Worm (Caenorhabditis elegans) whole organism, L1 larva: ENCODE measurements around the gene Y41E3.6.

ENCODE experiments used
- C16A3.4 ChIP-seq: fragments of 150-350 bp; optimal IDR thresholded peaks from 2 replicates; lab custom pipeline; 2014; ENCODE audit warnings: missing biosample characterization, missing genetic modification characterization
- F16B12.6 ChIP-seq: fragments of 150-350 bp; optimal IDR thresholded peaks from 2 replicates; lab custom pipeline; 2014; ENCODE audit warnings: missing biosample characterization, missing genetic modification characterization
- ceh-63 ChIP-seq: fragments of 200-800 bp; sonication (Bioruptor generic); optimal IDR thresholded peaks from 2 replicates; lab custom pipeline; 2018; ENCODE audit warnings: mild to moderate bottlenecking, missing genetic modification characterization, missing compliant biosample characterization
- ceh-8 ChIP-seq: fragments of 200-800 bp; sonication (Bioruptor generic); optimal IDR thresholded peaks from 2 replicates; lab custom pipeline; 2018; ENCODE audit warnings: mild to moderate bottlenecking, missing genetic modification characterization, moderate library complexity, missing compliant biosample characterization
- ceh-88 ChIP-seq: fragments of 200-800 bp; sonication (Bioruptor generic); IDR thresholded peaks from 2 replicates; pipeline ENCODE4 v1.3.6; 2022; ENCODE audit warnings: missing genetic modification characterization, missing compliant biosample characterization
- ceh-90 ChIP-seq: sonication (generic microtip); optimal IDR thresholded peaks from 2 replicates; lab custom pipeline; 2016; ENCODE audit warnings: missing genetic modification characterization, missing compliant biosample characterization
- dpl-1 ChIP-seq, 3 experiments: fragments of 150-350 bp in 2 of 3; sonication (generic microtip) in 1 of 3; optimal IDR thresholded peaks; 2 replicates each; lab custom pipeline; 2014 to 2017; ENCODE audit warnings: missing biosample characterization in 3 of 3, missing genetic modification characterization in 3 of 3, missing genetic modification reagents in 3 of 3
- dsc-1 ChIP-seq: sonication (generic microtip); optimal IDR thresholded peaks from 2 replicates; lab custom pipeline; 2016; ENCODE audit warnings: mild to moderate bottlenecking, missing genetic modification characterization, missing compliant biosample characterization
- efl-3 ChIP-seq: fragments of 200-800 bp; sonication (Bioruptor generic); optimal IDR thresholded peaks from 2 replicates; lab custom pipeline; 2018; ENCODE audit warnings: mild to moderate bottlenecking, missing genetic modification characterization, missing compliant biosample characterization
- egl-27 ChIP-seq, 2 experiments: fragments of 150-350 bp in 1 of 2; sonication (generic microtip); optimal IDR thresholded peaks; 3 replicates each; lab custom pipeline; 2017 to 2018; ENCODE audit warnings: missing biosample characterization in 2 of 2, missing genetic modification characterization in 2 of 2, missing genetic modification reagents in 2 of 2
- elt-3 ChIP-seq, 6 experiments: fragments of 150-350 bp in 1 of 6; sonication (generic microtip); optimal IDR thresholded peaks; 2 replicates each; lab custom pipeline; 2017 to 2018; ENCODE audit warnings: missing biosample characterization in 6 of 6, missing genetic modification characterization in 6 of 6, inconsistent platforms in 1 of 6
- fkh-4 ChIP-seq: sonication (generic microtip); optimal IDR thresholded peaks from 2 replicates; lab custom pipeline; 2016; ENCODE audit warnings: missing compliant biosample characterization, missing genetic modification characterization, borderline replicate concordance
- fkh-8 ChIP-seq: sonication (generic microtip); optimal IDR thresholded peaks from 2 replicates; lab custom pipeline; 2016; ENCODE audit warnings: mild to moderate bottlenecking, missing genetic modification characterization, missing compliant biosample characterization
- fos-1 ChIP-seq: fragments of 150-350 bp; optimal IDR thresholded peaks from 2 replicates; lab custom pipeline; 2014; ENCODE audit warnings: missing biosample characterization, missing genetic modification characterization
- grh-1 ChIP-seq: fragments of 200-800 bp; sonication (Bioruptor generic); IDR thresholded peaks from 2 replicates; pipeline ENCODE4 v1.3.6; 2022; ENCODE audit warnings: missing genetic modification reagents, missing genetic modification characterization, missing compliant biosample characterization
- hlh-17 ChIP-seq: fragments of 200-800 bp; sonication (Bioruptor generic); optimal IDR thresholded peaks from 2 replicates; lab custom pipeline; 2018; ENCODE audit warnings: missing genetic modification characterization, mild to moderate bottlenecking, missing compliant biosample characterization, moderate library complexity, borderline replicate concordance
- hpl-2 ChIP-seq: fragments of 150-350 bp; optimal IDR thresholded peaks from 2 replicates; lab custom pipeline; 2014; ENCODE audit warnings: missing biosample characterization, missing genetic modification reagents, missing genetic modification characterization
- isw-1 ChIP-seq: fragments of 200-800 bp; sonication (Bioruptor generic); IDR thresholded peaks from 2 replicates; pipeline ENCODE4 v1.3.6; 2022; ENCODE audit warnings: missing genetic modification characterization, missing compliant biosample characterization
- lin-13 ChIP-seq: fragments of 150-350 bp; optimal IDR thresholded peaks from 2 replicates; lab custom pipeline; 2014; ENCODE audit warnings: missing biosample characterization, missing genetic modification reagents, missing genetic modification characterization
- lin-14 ChIP-seq: fragments of 200-800 bp; sonication (Bioruptor generic); optimal IDR thresholded peaks from 2 replicates; lab custom pipeline; 2018; ENCODE audit warnings: mild to moderate bottlenecking, missing genetic modification characterization, moderate library complexity, missing compliant biosample characterization
- lin-15B ChIP-seq: fragments of 150-350 bp; sonication (generic microtip); optimal IDR thresholded peaks from 3 replicates; lab custom pipeline; 2014; ENCODE audit warnings: missing biosample characterization, missing genetic modification characterization
- lir-3 ChIP-seq: sonication (generic microtip); optimal IDR thresholded peaks from 2 replicates; lab custom pipeline; 2016; ENCODE audit warnings: mild to moderate bottlenecking, missing genetic modification characterization, moderate library complexity, missing compliant biosample characterization; ENCODE audit not compliant: poor library complexity
- lsy-2 ChIP-seq, 2 experiments: fragments of 150-350 bp; optimal IDR thresholded peaks; 2 replicates each; lab custom pipeline; 2014; ENCODE audit warnings: missing biosample characterization in 2 of 2, missing genetic modification characterization in 2 of 2
- mdl-1 ChIP-seq, 2 experiments: fragments of 150-350 bp; optimal IDR thresholded peaks; 2 replicates each; lab custom pipeline; 2014 to 2017; ENCODE audit warnings: missing biosample characterization in 2 of 2, missing genetic modification characterization in 2 of 2, inconsistent platforms in 1 of 2
- nhr-11 ChIP-seq: fragments of 150-350 bp; optimal IDR thresholded peaks from 2 replicates; lab custom pipeline; 2014; ENCODE audit warnings: missing biosample characterization, missing genetic modification characterization
- nhr-12 ChIP-seq: sonication (generic microtip); optimal IDR thresholded peaks from 2 replicates; lab custom pipeline; 2017; ENCODE audit warnings: missing biosample characterization, missing genetic modification characterization
- nhr-19 ChIP-seq: fragments of 200-800 bp; sonication (Bioruptor generic); conservative IDR thresholded peaks from 2 replicates; pipeline ENCODE4 v1.3.6; 2022; ENCODE audit warnings: missing genetic modification characterization, missing compliant biosample characterization
- nhr-237 ChIP-seq: fragments of 150-350 bp; optimal IDR thresholded peaks from 2 replicates; lab custom pipeline; 2014; ENCODE audit warnings: missing biosample characterization, missing genetic modification characterization
- nhr-47 ChIP-seq: sonication (generic microtip); optimal IDR thresholded peaks from 2 replicates; lab custom pipeline; 2016; ENCODE audit warnings: mild to moderate bottlenecking, missing genetic modification characterization, moderate library complexity, missing compliant biosample characterization
- nhr-71 ChIP-seq: sonication (generic microtip); optimal IDR thresholded peaks from 2 replicates; lab custom pipeline; 2016; ENCODE audit warnings: mild to moderate bottlenecking, missing genetic modification characterization, moderate library complexity, missing compliant biosample characterization
- nhr-76 ChIP-seq: sonication (generic microtip); optimal IDR thresholded peaks from 2 replicates; lab custom pipeline; 2017; ENCODE audit warnings: missing biosample characterization, missing genetic modification characterization
- nhr-84 ChIP-seq: sonication (generic microtip); optimal IDR thresholded peaks from 2 replicates; lab custom pipeline; 2017; ENCODE audit warnings: missing biosample characterization, missing genetic modification characterization
- nhr-85 ChIP-seq: sonication (generic microtip); peaks from one replicate; lab custom pipeline; 2016; ENCODE audit warnings: missing genetic modification characterization, inconsistent platforms, missing compliant biosample characterization
- pag-3 ChIP-seq: sonication (generic microtip); optimal IDR thresholded peaks from 2 replicates; lab custom pipeline; 2017; ENCODE audit warnings: missing genetic modification characterization, mild to moderate bottlenecking, missing compliant biosample characterization, antibody characterized with exemption, borderline replicate concordance; ENCODE audit not compliant: insufficient read depth
- pax-3 ChIP-seq: fragments of 200-800 bp; sonication (Bioruptor generic); optimal IDR thresholded peaks from 2 replicates; lab custom pipeline; 2018; ENCODE audit warnings: mild to moderate bottlenecking, missing genetic modification characterization, moderate library complexity, missing compliant biosample characterization
- pqm-1 ChIP-seq: sonication (generic microtip); optimal IDR thresholded peaks from 3 replicates; lab custom pipeline; 2017; ENCODE audit warnings: missing biosample characterization, missing genetic modification characterization
- skn-1 ChIP-seq: fragments of 150-350 bp; optimal IDR thresholded peaks from 2 replicates; lab custom pipeline; 2014; ENCODE audit warnings: missing biosample characterization, missing genetic modification characterization
- snpc-4 ChIP-seq: fragments of 150-350 bp; optimal IDR thresholded peaks from 2 replicates; lab custom pipeline; 2014; ENCODE audit warnings: missing biosample characterization, missing genetic modification characterization
- sptf-1 ChIP-seq: fragments of 150-350 bp; optimal IDR thresholded peaks from 2 replicates; lab custom pipeline; 2014; ENCODE audit warnings: missing biosample characterization, missing genetic modification characterization
- sup-37 ChIP-seq: fragments of 200-800 bp; sonication (Bioruptor generic); optimal IDR thresholded peaks from 2 replicates; lab custom pipeline; 2018; ENCODE audit warnings: mild to moderate bottlenecking, missing genetic modification characterization, missing compliant biosample characterization
- swsn-7 ChIP-seq: sonication (generic microtip); optimal IDR thresholded peaks from 2 replicates; lab custom pipeline; 2016; ENCODE audit warnings: missing genetic modification characterization, missing compliant biosample characterization
- tbx-2 ChIP-seq: sonication (generic microtip); optimal IDR thresholded peaks from 2 replicates; lab custom pipeline; 2016; ENCODE audit warnings: missing genetic modification characterization, missing compliant biosample characterization
- unc-62 ChIP-seq: fragments of 150-350 bp; optimal IDR thresholded peaks from 2 replicates; lab custom pipeline; 2014; ENCODE audit warnings: missing biosample characterization, missing genetic modification reagents, missing genetic modification characterization
- vab-15 ChIP-seq: sonication (generic microtip); optimal IDR thresholded peaks from 2 replicates; lab custom pipeline; 2017; ENCODE audit warnings: missing genotype, mild to moderate bottlenecking, missing genetic modification characterization, missing compliant biosample characterization
- xbp-1 ChIP-seq: sonication (generic microtip); optimal IDR thresholded peaks from 2 replicates; lab custom pipeline; 2016; ENCODE audit warnings: missing genetic modification characterization, missing compliant biosample characterization
- zag-1 ChIP-seq: fragments of 150-350 bp; optimal IDR thresholded peaks from 2 replicates; lab custom pipeline; 2014; ENCODE audit warnings: missing biosample characterization, missing genetic modification characterization
- zip-4 ChIP-seq: fragments of 200-800 bp; sonication (Bioruptor generic); optimal IDR thresholded peaks from 2 replicates; lab custom pipeline; 2018; ENCODE audit warnings: mild to moderate bottlenecking, missing genetic modification characterization, moderate library complexity, missing compliant biosample characterization
- ztf-11 ChIP-seq, 2 experiments: sonication (generic microtip); optimal IDR thresholded peaks; 2 replicates each; lab custom pipeline; 2016 to 2017; ENCODE audit warnings: missing genetic modification characterization in 2 of 2, missing biosample characterization in 1 of 2, missing compliant biosample characterization in 1 of 2

Y41E3.6 gene

ce11 chrIV:15028891-15029290 is 22.3 kb downstream of the Y41E3.6 start, which contains the start of gene Y41E3.8 (continued):
- no peak for TF ChIP-seq sup-37
- no peak for TF ChIP-seq lin-13 (GFP tag; lab: Kevin White, UChicago)
- TF ChIP-seq ceh-8 = no peak
- TF ChIP-seq lsy-2 (tag; optimal IDR thresholded peaks at IDR 0.05; lab: Kevin White, UChicago) = peak; percentile 29 to 63
- peak; percentile 43 for TF ChIP-seq nhr-71
- TF ChIP-seq nhr-11 (tag; lab: Kevin White, UChicago) = no peak
- TF ChIP-seq fkh-4 (tag; lab: Kevin White, UChicago) = no peak
- TF ChIP-seq C16A3.4 (tag; lab: Kevin White, UChicago) = peak; percentile 23
- peak; percentile 35 for TF ChIP-seq nhr-85 (tag; lab: Kevin White, UChicago)
- no peak for TF ChIP-seq pag-3 (tag; lab: Kevin White, UChicago)
- TF ChIP-seq nhr-84 = no peak
- no peak for TF ChIP-seq tbx-2 (tag; lab: Kevin White, UChicago)
- TF ChIP-seq vab-15 = no peak
- TF ChIP-seq isw-1 = no peak
- no peak for TF ChIP-seq grh-1 (GFP tag; lab: Robert Waterston, UW)
- no peak for TF ChIP-seq fkh-8 (tag; lab: Kevin White, UChicago)
- TF ChIP-seq dpl-1 (GFP tag; optimal IDR thresholded peaks at IDR 0.05; lab: Kevin White, UChicago) = peak; percentile 39 to 82 (median 72)
- peak; percentile 16 for TF ChIP-seq lin-15B
- peak; percentile 31 for TF ChIP-seq swsn-7 (tag; lab: Kevin White, UChicago)
- TF ChIP-seq hpl-2 = no peak
- peak; percentile 32 for TF ChIP-seq nhr-47
- TF ChIP-seq xbp-1 (tag; lab: Kevin White, UChicago) = peak; percentile 89
- TF ChIP-seq unc-62 (GFP tag; lab: Kevin White, UChicago) = no peak
- TF ChIP-seq mdl-1 (tag; optimal IDR thresholded peaks at IDR 0.05; lab: Kevin White, UChicago) = peak in 1 of 2 experiments; percentile 43
- TF ChIP-seq pax-3 (tag; lab: Kevin White, UChicago) = no peak
- TF ChIP-seq ceh-88 (GFP tag; lab: Robert Waterston, UW) = no peak
- TF ChIP-seq ceh-90 (tag; lab: Kevin White, UChicago) = no peak
- TF ChIP-seq ztf-11 (tag; optimal IDR thresholded peaks at IDR 0.05; lab: Kevin White, UChicago) = no peak
- no peak for TF ChIP-seq snpc-4 (tag; lab: Kevin White, UChicago)
- TF ChIP-seq zag-1 = no peak
- TF ChIP-seq lin-14 (GFP tag; lab: Kevin White, UChicago) = no peak
- peak; percentile 89 for TF ChIP-seq F16B12.6 (tag; lab: Kevin White, UChicago)
- no peak for TF ChIP-seq efl-3 (GFP tag; lab: Kevin White, UChicago)
- TF ChIP-seq egl-27 (tag; optimal IDR thresholded peaks at IDR 0.05; lab: Kevin White, UChicago) = no peak
- no peak for TF ChIP-seq hlh-17
- no peak for TF ChIP-seq sptf-1 (tag; lab: Kevin White, UChicago)
- no peak for TF ChIP-seq skn-1
- TF ChIP-seq, all 84 proteins: peak for 19

DNA sequence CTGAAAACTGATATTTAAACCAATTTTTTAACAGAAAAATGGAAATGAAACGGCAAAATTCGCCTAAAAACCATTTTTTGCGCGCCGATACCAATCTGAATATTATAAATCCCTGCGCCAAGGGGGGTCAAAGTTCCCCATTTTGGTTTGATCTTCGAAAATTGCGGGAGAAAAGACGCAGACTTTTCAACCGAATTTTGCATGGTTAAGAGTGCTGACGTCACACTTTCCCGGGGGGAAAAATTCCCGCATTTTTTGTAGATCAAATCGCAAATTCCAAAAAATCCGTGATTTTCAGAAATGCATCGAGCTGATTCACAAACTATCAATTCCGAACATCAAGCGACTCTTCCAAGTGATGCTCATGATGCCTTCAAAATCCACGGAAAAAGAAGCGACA is 23.0 kb downstream of the Y41E3.6 start:
- TF ChIP-seq nhr-237 (tag; lab: Kevin White, UChicago) (no peak), ceh-90 (tag; lab: Kevin White, UChicago) (no peak), lir-3 (tag; lab: Kevin White, UChicago) (no peak), zip-4 (GFP tag; lab: Kevin White, UChicago) (no peak), lsy-2 (tag; optimal IDR thresholded peaks at IDR 0.05; lab: Kevin White, UChicago) (no peak), elt-3 (tag; optimal IDR thresholded peaks at IDR 0.05; lab: Kevin White, UChicago) (no peak), ceh-88 (GFP tag; lab: Robert Waterston, UW) (no peak), fkh-8 (tag; lab: Kevin White, UChicago) (no peak), nhr-12 (tag; lab: Kevin White, UChicago) (no peak), nhr-47 (no peak), dsc-1 (tag; lab: Kevin White, UChicago) (no peak), pqm-1 (tag; lab: Kevin White, UChicago) (no peak), nhr-76 (no peak), hpl-2 (no peak), nhr-19 (no peak), fos-1 (tag; lab: Kevin White, UChicago) (no peak), lin-15B (no peak), ceh-63 (GFP tag; lab: Kevin White, UChicago) (no peak)
